Fruit fly (Drosophila melanogaster) whole organism, embryonic: Measurements from ENCODE around the gene CG32813.

ENCODE experiments used
- Atf6 ChIP-seq: fragments of 200-800 bp; sonication (Bioruptor generic); IDR thresholded peaks from 2 replicates; pipeline ENCODE4 v1.3.6; 2022; ENCODE audit warnings: missing biosample characterization, missing genetic modification characterization
- BtbVII ChIP-seq: fragments of 200-800 bp; sonication (Bioruptor generic); optimal IDR thresholded peaks from 3 replicates; lab custom pipeline; 2017; ENCODE audit warnings: missing biosample characterization, mild to moderate bottlenecking, missing genetic modification characterization
- CG10267 ChIP-seq: fragments of 200-800 bp; sonication (Bioruptor generic); optimal IDR thresholded peaks from 2 replicates; lab custom pipeline; 2018; ENCODE audit warnings: missing biosample characterization, mild to moderate bottlenecking, missing genetic modification characterization, moderate library complexity
- CG10959 ChIP-seq: fragments of 200-800 bp; sonication (Bioruptor generic); IDR thresholded peaks from 2 replicates; pipeline ENCODE4 v1.3.6; 2022; ENCODE audit warnings: missing biosample characterization, missing genetic modification characterization
- CG11695 ChIP-seq: fragments of 200-800 bp; sonication (Bioruptor generic); IDR thresholded peaks from 3 replicates; pipeline ENCODE4 v1.3.6; 2022; ENCODE audit warnings: missing biosample characterization, missing genetic modification characterization
- CG12071 ChIP-seq: fragments of 200-800 bp; sonication (Bioruptor generic); optimal IDR thresholded peaks from 3 replicates; lab custom pipeline; 2018; ENCODE audit warnings: missing biosample characterization, mild to moderate bottlenecking, missing genetic modification characterization
- CG12299 ChIP-seq: fragments of 200-800 bp; sonication (Bioruptor generic); optimal IDR thresholded peaks from 2 replicates; lab custom pipeline; 2018; ENCODE audit warnings: missing biosample characterization, mild to moderate bottlenecking, missing genetic modification characterization
- CG15479 ChIP-seq: fragments of 200-800 bp; sonication (Bioruptor generic); optimal IDR thresholded peaks from 3 replicates; lab custom pipeline; 2019; ENCODE audit warnings: missing biosample characterization, mild to moderate bottlenecking, missing genetic modification characterization, moderate library complexity
- CG17328 ChIP-seq: fragments of 200-800 bp; sonication (Bioruptor generic); IDR thresholded peaks from 2 replicates; pipeline ENCODE4 v1.3.6; 2022; ENCODE audit warnings: missing biosample characterization, missing genetic modification characterization
- CG2199 ChIP-seq: fragments of 200-800 bp; sonication (Bioruptor generic); IDR thresholded peaks from 3 replicates; pipeline ENCODE4 v1.3.6; 2022; ENCODE audit warnings: missing biosample characterization, missing genetic modification characterization
- CG30020 ChIP-seq: fragments of 200-800 bp; optimal IDR thresholded peaks from 2 replicates; lab custom pipeline; 2019; ENCODE audit warnings: missing biosample characterization, mild to moderate bottlenecking, missing genetic modification characterization, moderate library complexity
- CG4730 ChIP-seq: fragments of 200-800 bp; sonication (Bioruptor generic); IDR thresholded peaks from 2 replicates; pipeline ENCODE4 v1.3.6; 2022; ENCODE audit warnings: missing biosample characterization, missing genetic modification characterization
- CG5953 ChIP-seq: fragments of 200-800 bp; sonication (Bioruptor generic); IDR thresholded peaks from 2 replicates; pipeline ENCODE4 v1.3.6; 2022; ENCODE audit warnings: missing biosample characterization, missing genetic modification characterization
- CG6854 ChIP-seq: fragments of 200-800 bp; sonication (Bioruptor generic); optimal IDR thresholded peaks from 3 replicates; lab custom pipeline; 2017; ENCODE audit warnings: missing biosample characterization, mild to moderate bottlenecking, missing genetic modification characterization
- CG8359 ChIP-seq: fragments of 200-800 bp; sonication (Bioruptor generic); optimal IDR thresholded peaks from 2 replicates; lab custom pipeline; 2017; ENCODE audit warnings: missing biosample characterization, mild to moderate bottlenecking, missing genetic modification characterization, borderline replicate concordance
- CG9437 ChIP-seq: fragments of 200-800 bp; sonication (Bioruptor generic); optimal IDR thresholded peaks from 2 replicates; lab custom pipeline; 2018; ENCODE audit warnings: missing biosample characterization, mild to moderate bottlenecking, missing genetic modification characterization
- CHES-1-like ChIP-seq: fragments of 200-800 bp; sonication (Bioruptor generic); optimal IDR thresholded peaks from 2 replicates; lab custom pipeline; 2016; ENCODE audit warnings: missing biosample characterization, missing genetic modification characterization
- CoRest ChIP-seq: fragments of 200-800 bp; sonication (Bioruptor generic); optimal IDR thresholded peaks from 3 replicates; lab custom pipeline; 2018; ENCODE audit warnings: missing biosample characterization, mild to moderate bottlenecking, missing genetic modification characterization, moderate library complexity
- Dek ChIP-seq: fragments of 200-800 bp; sonication (Bioruptor generic); optimal IDR thresholded peaks from 3 replicates; lab custom pipeline; 2019; ENCODE audit warnings: missing biosample characterization, mild to moderate bottlenecking, missing genetic modification characterization, moderate library complexity
- Dip3 ChIP-seq: fragments of 200-800 bp; sonication (Bioruptor generic); optimal IDR thresholded peaks from 3 replicates; lab custom pipeline; 2016; ENCODE audit warnings: missing biosample characterization, missing genetic modification characterization
- Dll ChIP-seq: fragments of 200-800 bp; sonication (Bioruptor generic); IDR thresholded peaks from 4 replicates; pipeline ENCODE4 v1.3.6; 2022; ENCODE audit warnings: missing biosample characterization, missing genetic modification characterization; ENCODE audit not compliant: partially characterized antibody
- Gug ChIP-seq: fragments of 200-800 bp; sonication (Bioruptor generic); IDR thresholded peaks from 4 replicates; pipeline ENCODE4 v1.3.6; 2022; ENCODE audit warnings: missing biosample characterization, missing genetic modification characterization
- Hey ChIP-seq: fragments of 200-800 bp; sonication (Bioruptor generic); optimal IDR thresholded peaks from 3 replicates; lab custom pipeline; 2018; ENCODE audit warnings: missing biosample characterization, mild to moderate bottlenecking, missing genetic modification characterization
- Hmx ChIP-seq: fragments of 200-800 bp; sonication (Bioruptor generic); optimal IDR thresholded peaks from 2 replicates; lab custom pipeline; 2016; ENCODE audit warnings: missing biosample characterization, missing genetic modification characterization
- Med ChIP-seq: fragments of 200-800 bp; sonication (Bioruptor generic); peaks from one replicate; lab custom pipeline; 2016; ENCODE audit warnings: missing biosample characterization, missing genetic modification characterization, mild to moderate bottlenecking, inconsistent platforms, moderate library complexity
- Mes4 ChIP-seq: fragments of 200-800 bp; sonication (Bioruptor generic); optimal IDR thresholded peaks from 2 replicates; lab custom pipeline; 2016; ENCODE audit warnings: missing biosample characterization, missing genetic modification characterization
- Oaz ChIP-seq: fragments of 200-800 bp; sonication (Bioruptor generic); IDR thresholded peaks from 2 replicates; pipeline ENCODE4 v1.3.6; 2022; ENCODE audit warnings: missing biosample characterization, missing genetic modification characterization
- Six4 ChIP-seq: fragments of 200-800 bp; sonication (Bioruptor generic); optimal IDR thresholded peaks from 2 replicates; lab custom pipeline; 2016; ENCODE audit warnings: missing biosample characterization, missing genetic modification characterization
- Vsx1 ChIP-seq: fragments of 200-800 bp; sonication (Bioruptor generic); optimal IDR thresholded peaks from 2 replicates; lab custom pipeline; 2017; ENCODE audit warnings: missing biosample characterization, mild to moderate bottlenecking, missing genetic modification characterization, missing genetic modification reagents
- YL-1 ChIP-seq: fragments of 200-800 bp; sonication (Bioruptor generic); optimal IDR thresholded peaks from 3 replicates; lab custom pipeline; 2017; ENCODE audit warnings: missing biosample characterization, mild to moderate bottlenecking, missing genetic modification characterization
- amos ChIP-seq: fragments of 200-800 bp; sonication (Bioruptor generic); IDR thresholded peaks from 2 replicates; pipeline ENCODE4 v1.3.6; 2022; ENCODE audit warnings: missing biosample characterization, missing genetic modification characterization; ENCODE audit not compliant: partially characterized antibody
- az2 ChIP-seq: fragments of 200-800 bp; sonication (Bioruptor generic); optimal IDR thresholded peaks from 3 replicates; lab custom pipeline; 2016; ENCODE audit warnings: missing biosample characterization, missing genetic modification characterization
- chif ChIP-seq, 2 experiments: fragments of 200-800 bp; sonication (Bioruptor generic); optimal IDR thresholded peaks; 3 replicates each; lab custom pipeline; 2016; ENCODE audit warnings: missing biosample characterization in 2 of 2, missing genetic modification characterization in 2 of 2
- chn ChIP-seq: fragments of 200-800 bp; sonication (Bioruptor generic); optimal IDR thresholded peaks from 2 replicates; lab custom pipeline; 2016; ENCODE audit warnings: missing biosample characterization, missing genetic modification characterization
- da ChIP-seq: fragments of 200-800 bp; sonication (Bioruptor generic); optimal IDR thresholded peaks from 2 replicates; lab custom pipeline; 2016; ENCODE audit warnings: missing biosample characterization, missing genetic modification characterization
- disco-r ChIP-seq: fragments of 200-800 bp; sonication (Bioruptor generic); optimal IDR thresholded peaks from 2 replicates; lab custom pipeline; 2016; ENCODE audit warnings: missing biosample characterization, missing genetic modification characterization
- ewg ChIP-seq: fragments of 200-800 bp; sonication (Bioruptor generic); optimal IDR thresholded peaks from 3 replicates; lab custom pipeline; 2017; ENCODE audit warnings: mild to moderate bottlenecking, missing biosample characterization, missing genetic modification reagents, missing genetic modification characterization
- fd3F ChIP-seq: fragments of 200-800 bp; sonication (Bioruptor generic); optimal IDR thresholded peaks from 2 replicates; lab custom pipeline; 2018; ENCODE audit warnings: missing biosample characterization, mild to moderate bottlenecking, missing genetic modification characterization, moderate library complexity
- gt ChIP-seq: fragments of 200-800 bp; sonication (Bioruptor generic); IDR thresholded peaks from 2 replicates; pipeline ENCODE4 v1.3.6; 2022; ENCODE audit warnings: missing biosample characterization, missing genetic modification characterization
- jumu ChIP-seq: fragments of 200-800 bp; sonication (Bioruptor generic); optimal IDR thresholded peaks from 3 replicates; lab custom pipeline; 2016; ENCODE audit warnings: missing biosample characterization, missing genetic modification characterization
- lilli ChIP-seq: fragments of 200-800 bp; sonication (Bioruptor generic); optimal IDR thresholded peaks from 3 replicates; lab custom pipeline; 2016; ENCODE audit warnings: missing biosample characterization, missing genetic modification characterization
- otp ChIP-seq: fragments of 200-800 bp; sonication (Bioruptor generic); IDR thresholded peaks from 3 replicates; pipeline ENCODE4, ENCODE4 v1.3.6; 2022; ENCODE audit warnings: missing biosample characterization, missing genetic modification characterization
- ranshi ChIP-seq: fragments of 200-800 bp; sonication (Bioruptor generic); IDR thresholded peaks from 2 replicates; pipeline ENCODE4 v1.3.6; 2022; ENCODE audit warnings: missing biosample characterization, missing genetic modification characterization
- row ChIP-seq: fragments of 200-800 bp; sonication (Bioruptor generic); IDR thresholded peaks from 3 replicates; pipeline ENCODE4 v1.3.6; 2022; ENCODE audit warnings: missing biosample characterization, missing genetic modification characterization
- shn ChIP-seq: fragments of 200-800 bp; sonication (Bioruptor generic); optimal IDR thresholded peaks from 3 replicates; lab custom pipeline; 2016; ENCODE audit warnings: missing biosample characterization, missing genetic modification characterization
- sima ChIP-seq: fragments of 200-800 bp; sonication (Bioruptor generic); optimal IDR thresholded peaks from 2 replicates; lab custom pipeline; 2016; ENCODE audit warnings: missing biosample characterization, missing genetic modification characterization
- sqz ChIP-seq: fragments of 200-800 bp; sonication (Bioruptor generic); optimal IDR thresholded peaks from 3 replicates; lab custom pipeline; 2018; ENCODE audit warnings: missing biosample characterization, mild to moderate bottlenecking, missing genetic modification characterization
- sug ChIP-seq: fragments of 200-800 bp; optimal IDR thresholded peaks from 2 replicates; lab custom pipeline; 2019; ENCODE audit warnings: missing biosample characterization, mild to moderate bottlenecking, missing genetic modification characterization, moderate library complexity
- unc-4 ChIP-seq: fragments of 200-800 bp; sonication (Bioruptor generic); IDR thresholded peaks from 2 replicates; pipeline ENCODE4 v1.3.6; 2022; ENCODE audit warnings: missing biosample characterization, missing genetic modification characterization; ENCODE audit not compliant: partially characterized antibody
- vvl ChIP-seq: fragments of 200-800 bp; sonication (Bioruptor generic); IDR thresholded peaks from 2 replicates; pipeline ENCODE4 v1.3.6; 2022; ENCODE audit warnings: missing biosample characterization, missing genetic modification characterization

Gene CG32813

DNA sequence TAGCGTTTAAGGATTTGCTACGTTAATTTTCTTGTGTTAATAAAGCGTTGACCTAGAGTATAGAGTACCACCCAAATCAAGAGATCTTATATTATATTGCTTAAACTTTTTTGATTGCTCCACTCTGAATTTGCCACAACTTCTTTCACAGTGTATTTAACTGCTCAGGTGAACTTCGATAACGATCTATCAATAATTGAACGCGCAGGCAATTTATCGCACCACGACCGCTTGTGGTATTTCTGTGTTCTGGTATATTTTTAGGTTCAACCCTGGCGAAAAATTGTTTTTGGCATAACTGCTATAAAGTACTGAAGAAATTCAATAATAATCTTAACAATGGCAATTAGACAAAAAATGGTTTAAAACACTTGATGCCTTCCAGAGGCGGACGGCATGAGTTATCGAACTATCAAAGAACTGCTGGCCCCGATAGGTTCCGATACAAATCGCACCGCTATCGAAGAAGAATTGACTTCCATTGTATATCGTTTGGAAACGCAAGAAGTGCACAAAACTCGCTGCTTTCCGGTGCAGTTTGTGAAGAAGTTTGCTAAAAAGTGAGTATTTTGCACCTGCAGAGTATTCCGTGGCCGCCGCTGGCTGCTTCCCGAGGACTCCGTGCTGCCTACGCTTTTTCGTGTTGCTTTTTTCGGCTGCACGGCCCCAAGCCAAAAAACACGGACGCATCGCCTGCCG lies 10.5 kb upstream of the CG32813 start, which contains the start of gene ssx (continued):
- TF ChIP-seq CoRest (tag; lab: Kevin White, UChicago) (peak; percentile 3), CG11695 (GFP tag; lab: Robert Waterston, UW) (0 out of 3 replicates have a peak, but pooled peaks have one; percentile 32), CG15479 (GFP tag; lab: Kevin White, UChicago) (no peak), gt (GFP tag; lab: Robert Waterston, UW) (no peak), CG6854 (GFP tag; lab: Kevin White, UChicago) (peak; percentile 3), YL-1 (GFP tag; lab: Kevin White, UChicago) (peak; percentile 60), ranshi (GFP tag; lab: Robert Waterston, UW) (0 out of 2 replicates have a peak, but pooled peaks have one; percentile 17), Mes4 (peak; percentile 53), shn (GFP tag; lab: Kevin White, UChicago) (peak; percentile 65), CG17328 (peak; percentile 36; the same call in 1 of the 2 replicates), sima (no peak), Hmx (GFP tag; lab: Kevin White, UChicago) (no peak), row (peak; percentile 65; the same call in 2 of the 3 replicates), lilli (GFP tag; lab: Kevin White, UChicago) (peak; percentile 62), CG4730 (GFP tag; lab: Robert Waterston, UW) (no peak), CHES-1-like (GFP tag; lab: Kevin White, UChicago) (peak; percentile 21), otp (GFP tag; lab: Robert Waterston, UW) (peak; percentile 50; the same call in 1 of the 3 replicates), vvl (GFP tag; lab: Robert Waterston, UW) (peak; percentile 52), sqz (GFP tag; lab: Kevin White, UChicago) (no peak), chif (GFP tag; optimal IDR thresholded peaks at IDR 0.05; lab: Kevin White, UChicago) (no peak), CG30020 (peak; percentile 29), sug (tag; lab: Kevin White, UChicago) (peak; percentile 36), da (GFP tag; lab: Kevin White, UChicago) (no peak), Dll (GFP tag; lab: Robert Waterston, UW) (peak; percentile 87), chn (peak; percentile 46), disco-r (no peak), CG5953 (0 out of 2 replicates have a peak, but pooled peaks have one; percentile 46), jumu (GFP tag; lab: Kevin White, UChicago) (peak; percentile 36), CG10959 (GFP tag; lab: Robert Waterston, UW) (no peak), BtbVII (no peak), Oaz (GFP tag; lab: Robert Waterston, UW) (no peak), Gug (GFP tag; lab: Robert Waterston, UW) (0 out of 4 replicates have a peak, but pooled peaks have one; percentile 23), Med (peak; percentile 91), CG12071 (no peak), Atf6 (GFP tag; lab: Robert Waterston, UW) (peak; percentile 42; the same call in 1 of the 2 replicates), fd3F (GFP tag; lab: Kevin White, UChicago) (no peak), CG9437 (peak; percentile 1), Vsx1 (no peak), amos (peak; percentile 81), CG10267 (tag; lab: Kevin White, UChicago) (peak; percentile 41), Dek (tag; lab: Kevin White, UChicago) (no peak), Dip3 (GFP tag; lab: Kevin White, UChicago) (peak; percentile 49), az2 (GFP tag; lab: Kevin White, UChicago) (peak; percentile 20), Six4 (GFP tag; lab: Kevin White, UChicago) (no peak), CG2199 (no peak), CG8359 (GFP tag; lab: Kevin White, UChicago) (no peak), Hey (no peak), ewg (GFP tag; lab: Kevin White, UChicago) (peak; percentile 35), unc-4 (GFP tag; lab: Robert Waterston, UW) (peak; percentile 75), CG12299 (tag; lab: Kevin White, UChicago) (no peak)
